Worm (Caenorhabditis elegans): ENCODE measurements around the gene F54B8.1.

- TF ChIP-seq ceh-28 (tag; optimal IDR thresholded peaks at IDR 0.05) (no peak), R02D3.7 (tag; optimal IDR thresholded peaks at IDR 0.05) (no peak), jun-1 (tag; optimal IDR thresholded peaks at IDR 0.05) (no peak), ceh-9 (tag; optimal IDR thresholded peaks at IDR 0.05) (no peak), nhr-28 (tag; optimal IDR thresholded peaks at IDR 0.05) (no peak), ztf-4 (tag; optimal IDR thresholded peaks at IDR 0.05) (no peak), egl-27 (tag; optimal IDR thresholded peaks at IDR 0.05) (no peak), ZK546.5 (tag; optimal IDR thresholded peaks at IDR 0.05) (no peak)
These were observed 31.3 kb upstream of the F54B8.1 start, which contains the start of the genes nhr-285 and irld-52 for ce11 chrV:15779128-15779729.

Measured in whole organism, L3 larva.